Fruit fly (Drosophila melanogaster) whole organism, prepupa: ENCODE measurements around the gene Hasp.

Source experiments
- Blimp-1 ChIP-seq: fragments of 200-800 bp; sonication (Bioruptor generic); optimal IDR thresholded peaks from 3 replicates; lab custom pipeline; 2017; ENCODE audit warnings: missing biosample characterization, missing genetic modification characterization, mild to moderate bottlenecking, moderate library complexity, missing genetic modification reagents
- CG10631 ChIP-seq: fragments of 200-800 bp; sonication (Bioruptor generic); optimal IDR thresholded peaks from 2 replicates; lab custom pipeline; 2016; ENCODE audit warnings: missing biosample characterization, missing genetic modification characterization
- CG10669 ChIP-seq: fragments of 200-800 bp; sonication (Bioruptor generic); optimal IDR thresholded peaks from 3 replicates; lab custom pipeline; 2018; ENCODE audit warnings: missing biosample characterization, mild to moderate bottlenecking, missing genetic modification characterization, moderate library complexity
- CG11294 ChIP-seq: fragments of 200-800 bp; sonication (Bioruptor generic); IDR thresholded peaks from 2 replicates; pipeline ENCODE4 v1.3.6; 2022; ENCODE audit warnings: missing biosample characterization, missing genetic modification characterization
- CG11762 ChIP-seq: fragments of 200-800 bp; sonication (Bioruptor generic); optimal IDR thresholded peaks from 3 replicates; lab custom pipeline; 2016; ENCODE audit warnings: missing biosample characterization, missing genetic modification characterization; ENCODE audit not compliant: insufficient read depth
- CG11902 ChIP-seq: fragments of 200-800 bp; sonication (Bioruptor generic); optimal IDR thresholded peaks from 3 replicates; lab custom pipeline; 2016; ENCODE audit warnings: missing biosample characterization, missing genetic modification characterization
- CG15336 ChIP-seq: fragments of 200-800 bp; sonication (Bioruptor generic); IDR thresholded peaks from 2 replicates; pipeline ENCODE4 v1.3.6; 2022; ENCODE audit warnings: missing biosample characterization, missing genetic modification characterization
- CG1621 ChIP-seq: fragments of 200-800 bp; sonication (Bioruptor generic); optimal IDR thresholded peaks from 3 replicates; lab custom pipeline; 2018; ENCODE audit warnings: missing biosample characterization, mild to moderate bottlenecking, missing genetic modification characterization
- CG16779 ChIP-seq: fragments of 200-800 bp; sonication (Bioruptor generic); optimal IDR thresholded peaks from 3 replicates; lab custom pipeline; 2017; ENCODE audit warnings: missing biosample characterization, mild to moderate bottlenecking, missing genetic modification characterization
- CG3032 ChIP-seq: fragments of 200-800 bp; optimal IDR thresholded peaks from 2 replicates; lab custom pipeline; 2019; ENCODE audit warnings: missing biosample characterization, mild to moderate bottlenecking, missing genetic modification characterization, moderate library complexity
- CG32006 ChIP-seq: fragments of 200-800 bp; sonication (Bioruptor generic); optimal IDR thresholded peaks from 3 replicates; lab custom pipeline; 2017; ENCODE audit warnings: missing biosample characterization, mild to moderate bottlenecking, missing genetic modification characterization
- CG34406 ChIP-seq: fragments of 200-800 bp; sonication (Bioruptor generic); optimal IDR thresholded peaks from 3 replicates; lab custom pipeline; 2016; ENCODE audit warnings: missing biosample characterization, missing genetic modification characterization
- CG3919 ChIP-seq: fragments of 200-800 bp; sonication (Bioruptor generic); optimal IDR thresholded peaks from 3 replicates; lab custom pipeline; 2016; ENCODE audit warnings: missing biosample characterization, missing genetic modification characterization
- CG6163 ChIP-seq: fragments of 200-800 bp; sonication (Bioruptor generic); IDR thresholded peaks from 3 replicates; pipeline ENCODE4 v1.3.6; 2022; ENCODE audit warnings: missing biosample characterization, missing genetic modification characterization
- CG6276 ChIP-seq: fragments of 200-800 bp; sonication (Bioruptor generic); optimal IDR thresholded peaks from 2 replicates; lab custom pipeline; 2017; ENCODE audit warnings: missing biosample characterization, mild to moderate bottlenecking, missing genetic modification characterization
- CG6792 ChIP-seq: fragments of 200-800 bp; sonication (Bioruptor generic); optimal IDR thresholded peaks from 3 replicates; lab custom pipeline; 2016; ENCODE audit warnings: missing biosample characterization, missing genetic modification characterization
- CG6808 ChIP-seq: fragments of 200-800 bp; sonication (Bioruptor generic); optimal IDR thresholded peaks from 3 replicates; lab custom pipeline; 2017; ENCODE audit warnings: missing biosample characterization, missing genetic modification characterization, mild to moderate bottlenecking, moderate library complexity, missing genetic modification reagents
- CG6854 ChIP-seq: fragments of 200-800 bp; sonication (Bioruptor generic); optimal IDR thresholded peaks from 2 replicates; lab custom pipeline; 2017; ENCODE audit warnings: missing biosample characterization, mild to moderate bottlenecking, missing genetic modification characterization
- CG7368 ChIP-seq: fragments of 200-800 bp; sonication (Bioruptor generic); optimal IDR thresholded peaks from 3 replicates; lab custom pipeline; 2016; ENCODE audit warnings: missing biosample characterization, missing genetic modification characterization
- CG8319 ChIP-seq: fragments of 200-800 bp; sonication (Bioruptor generic); optimal IDR thresholded peaks from 3 replicates; lab custom pipeline; 2016; ENCODE audit warnings: missing biosample characterization, missing genetic modification characterization
- CG8632 ChIP-seq: fragments of 200-800 bp; sonication (Bioruptor generic); optimal IDR thresholded peaks from 3 replicates; lab custom pipeline; 2016; ENCODE audit warnings: missing biosample characterization, missing genetic modification characterization
- CG9139 ChIP-seq: fragments of 200-800 bp; sonication (Bioruptor generic); optimal IDR thresholded peaks from 3 replicates; lab custom pipeline; 2017; ENCODE audit warnings: missing biosample characterization, mild to moderate bottlenecking, missing genetic modification characterization
- Eip75B ChIP-seq: fragments of 200-800 bp; sonication (Bioruptor generic); optimal IDR thresholded peaks from 3 replicates; lab custom pipeline; 2016; ENCODE audit warnings: missing biosample characterization, missing genetic modification characterization
- Eip78C ChIP-seq: fragments of 200-800 bp; sonication (Bioruptor generic); peaks from one replicate; lab custom pipeline; 2016; ENCODE audit warnings: missing biosample characterization, missing genetic modification characterization
- Eip93F ChIP-seq: fragments of 200-800 bp; sonication (Bioruptor generic); optimal IDR thresholded peaks from 2 replicates; lab custom pipeline; 2016; ENCODE audit warnings: missing biosample characterization, mild to moderate bottlenecking, missing genetic modification characterization
- Ets21C ChIP-seq: fragments of 200-800 bp; sonication (Bioruptor generic); optimal IDR thresholded peaks from 3 replicates; lab custom pipeline; 2016; ENCODE audit warnings: missing biosample characterization, missing genetic modification characterization
- Ets96B ChIP-seq: fragments of 200-800 bp; optimal IDR thresholded peaks from 2 replicates; lab custom pipeline; 2019; ENCODE audit warnings: missing biosample characterization, mild to moderate bottlenecking, missing genetic modification characterization, moderate library complexity
- Hr38 ChIP-seq: sonication (Bioruptor generic); optimal IDR thresholded peaks from 2 replicates; lab custom pipeline; 2016; ENCODE audit warnings: missing biosample characterization, missing genetic modification characterization
- Hr39 ChIP-seq: fragments of 200-800 bp; sonication (Bioruptor generic); optimal IDR thresholded peaks from 2 replicates; lab custom pipeline; 2016; ENCODE audit warnings: missing biosample characterization, missing genetic modification characterization
- Hr4 ChIP-seq: fragments of 200-800 bp; sonication (Bioruptor generic); optimal IDR thresholded peaks from 3 replicates; lab custom pipeline; 2016; ENCODE audit warnings: missing biosample characterization, missing genetic modification characterization
- Lpt ChIP-seq: fragments of 200-800 bp; sonication (Bioruptor generic); optimal IDR thresholded peaks from 3 replicates; lab custom pipeline; 2016; ENCODE audit warnings: missing biosample characterization, missing genetic modification characterization
- Met ChIP-seq: fragments of 200-800 bp; sonication (Bioruptor generic); optimal IDR thresholded peaks from 3 replicates; lab custom pipeline; 2016; ENCODE audit warnings: missing biosample characterization, missing genetic modification characterization
- OdsH ChIP-seq: fragments of 200-800 bp; sonication (Bioruptor generic); optimal IDR thresholded peaks from 3 replicates; lab custom pipeline; 2016; ENCODE audit warnings: missing biosample characterization, missing genetic modification characterization
- Smox ChIP-seq: fragments of 200-800 bp; sonication (Bioruptor generic); optimal IDR thresholded peaks from 3 replicates; lab custom pipeline; 2016; ENCODE audit warnings: missing biosample characterization, missing genetic modification characterization
- Sox102F ChIP-seq: fragments of 200-800 bp; sonication (Bioruptor generic); optimal IDR thresholded peaks from 2 replicates; lab custom pipeline; 2016; ENCODE audit warnings: missing biosample characterization, mild to moderate bottlenecking, missing genetic modification characterization
- Sox14 ChIP-seq: fragments of 200-800 bp; sonication (Bioruptor generic); optimal IDR thresholded peaks from 3 replicates; lab custom pipeline; 2016; ENCODE audit warnings: missing biosample characterization, missing genetic modification characterization
- Sox15 ChIP-seq: fragments of 200-800 bp; sonication (Bioruptor generic); optimal IDR thresholded peaks from 3 replicates; lab custom pipeline; 2016; ENCODE audit warnings: missing biosample characterization, missing genetic modification characterization
- acj6 ChIP-seq: fragments of 200-800 bp; sonication (Bioruptor generic); optimal IDR thresholded peaks from 3 replicates; lab custom pipeline; 2016; ENCODE audit warnings: missing biosample characterization, missing genetic modification characterization
- cyc ChIP-seq: fragments of 200-800 bp; sonication (Bioruptor generic); optimal IDR thresholded peaks from 3 replicates; lab custom pipeline; 2016; ENCODE audit warnings: missing biosample characterization, missing genetic modification characterization
- dac ChIP-seq: fragments of 200-800 bp; sonication (Bioruptor generic); optimal IDR thresholded peaks from 2 replicates; lab custom pipeline; 2017; ENCODE audit warnings: missing biosample characterization, mild to moderate bottlenecking, missing genetic modification characterization
- dsx ChIP-seq: fragments of 200-800 bp; optimal IDR thresholded peaks from 3 replicates; lab custom pipeline; 2019; ENCODE audit warnings: missing biosample characterization, mild to moderate bottlenecking, missing genetic modification characterization, moderate library complexity; ENCODE audit not compliant: poor library complexity, severe bottlenecking
- esn ChIP-seq: fragments of 200-800 bp; sonication (Bioruptor generic); optimal IDR thresholded peaks from 2 replicates; lab custom pipeline; 2016; ENCODE audit warnings: missing biosample characterization, mild to moderate bottlenecking, missing genetic modification characterization, moderate library complexity
- fd85E ChIP-seq: fragments of 200-800 bp; sonication (Bioruptor generic); optimal IDR thresholded peaks from 3 replicates; lab custom pipeline; 2016; ENCODE audit warnings: missing biosample characterization, missing genetic modification characterization
- lz ChIP-seq: fragments of 200-800 bp; sonication (Bioruptor generic); optimal IDR thresholded peaks from 3 replicates; lab custom pipeline; 2016; ENCODE audit warnings: missing biosample characterization, missing genetic modification characterization
- net ChIP-seq: fragments of 200-800 bp; sonication (Bioruptor generic); optimal IDR thresholded peaks from 3 replicates; lab custom pipeline; 2016; ENCODE audit warnings: missing biosample characterization, missing genetic modification characterization
- pdm3 ChIP-seq: fragments of 200-800 bp; sonication (Bioruptor generic); optimal IDR thresholded peaks from 3 replicates; lab custom pipeline; 2016; ENCODE audit warnings: missing biosample characterization, missing genetic modification characterization
- salr ChIP-seq, 2 experiments: fragments of 200-800 bp; sonication (Bioruptor generic); optimal IDR thresholded peaks; 3 replicates each; lab custom pipeline; 2016 to 2018; ENCODE audit warnings: missing biosample characterization in 2 of 2, missing genetic modification characterization in 2 of 2, mild to moderate bottlenecking in 1 of 2
- spab ChIP-seq: fragments of 200-800 bp; sonication (Bioruptor generic); optimal IDR thresholded peaks from 2 replicates; lab custom pipeline; 2017; ENCODE audit warnings: missing biosample characterization, mild to moderate bottlenecking, missing genetic modification characterization, missing genetic modification reagents
- ss ChIP-seq, 2 experiments: fragments of 200-800 bp; sonication (Bioruptor generic); optimal IDR thresholded peaks; 2 replicates in 1 of 2; 3 replicates in 1 of 2; lab custom pipeline; 2017 to 2018; ENCODE audit warnings: mild to moderate bottlenecking in 2 of 2, missing biosample characterization in 2 of 2, missing genetic modification characterization in 2 of 2, moderate library complexity in 1 of 2
- svp ChIP-seq: fragments of 200-800 bp; sonication (Bioruptor generic); peaks from one replicate; lab custom pipeline; 2016; ENCODE audit warnings: missing biosample characterization, missing genetic modification characterization
- topi ChIP-seq: fragments of 200-800 bp; sonication (Bioruptor generic); optimal IDR thresholded peaks from 3 replicates; lab custom pipeline; 2016; ENCODE audit warnings: missing biosample characterization, missing genetic modification characterization
- vri ChIP-seq: fragments of 200-800 bp; sonication (Bioruptor generic); optimal IDR thresholded peaks from 3 replicates; lab custom pipeline; 2016; ENCODE audit warnings: missing biosample characterization, mild to moderate bottlenecking, missing genetic modification characterization

The Hasp gene

dm6 chr2L:19517154-19517814, at the start of gene Hasp:
Gene Hasp, minus strand, starts transcription at chr2L:19517204.
- TF ChIP-seq ss (GFP tag; optimal IDR thresholded peaks at IDR 0.05; lab: Kevin White, UChicago), result no peak
- TF ChIP-seq Eip78C (GFP tag; lab: Kevin White, UChicago), result no peak
- TF ChIP-seq Hr39 (GFP tag; lab: Kevin White, UChicago), result peak; percentile 19
- TF ChIP-seq CG6792, result no peak
- no peak for TF ChIP-seq dac (GFP tag; lab: Kevin White, UChicago)
- no peak for TF ChIP-seq cyc
- no peak for TF ChIP-seq vri
- TF ChIP-seq net (GFP tag; lab: Kevin White, UChicago), result no peak
- no peak for TF ChIP-seq CG11762 (GFP tag; lab: Kevin White, UChicago)
- TF ChIP-seq OdsH (GFP tag; lab: Kevin White, UChicago), result no peak
- TF ChIP-seq lz (GFP tag; lab: Kevin White, UChicago), result no peak
- no peak for TF ChIP-seq dsx (GFP tag; lab: Kevin White, UChicago)
- peak; percentile 17 for TF ChIP-seq CG34406
- TF ChIP-seq Sox102F (GFP tag; lab: Kevin White, UChicago), result peak; percentile 30
- TF ChIP-seq salr (GFP tag; optimal IDR thresholded peaks at IDR 0.05; lab: Kevin White, UChicago), result no peak
- TF ChIP-seq acj6 (GFP tag; lab: Kevin White, UChicago), result peak; percentile 19
- TF ChIP-seq CG6808, result no peak
- peak; percentile 41 for TF ChIP-seq CG15336 (GFP tag; lab: Robert Waterston, UW)
- no peak for TF ChIP-seq CG9139
- no peak for TF ChIP-seq CG11902 (GFP tag; lab: Kevin White, UChicago)
- TF ChIP-seq CG16779 (tag; lab: Kevin White, UChicago), result no peak
- TF ChIP-seq CG3032 (tag; lab: Kevin White, UChicago), result no peak
- no peak for TF ChIP-seq Eip93F (GFP tag; lab: Kevin White, UChicago)
- TF ChIP-seq Eip75B, result no peak
- no peak for TF ChIP-seq CG11294 (GFP tag; lab: Robert Waterston, UW)
- TF ChIP-seq Smox (GFP tag; lab: Kevin White, UChicago), result peak; percentile 3
- no peak for TF ChIP-seq Lpt (GFP tag; lab: Kevin White, UChicago)
- TF ChIP-seq Ets96B (tag; lab: Kevin White, UChicago), result no peak
- TF ChIP-seq Sox15 (GFP tag; lab: Kevin White, UChicago), result no peak
- no peak for TF ChIP-seq Hr38 (GFP tag; lab: Kevin White, UChicago)
- no peak for TF ChIP-seq CG10669
- TF ChIP-seq Met (GFP tag; lab: Kevin White, UChicago), result peak; percentile 19
- TF ChIP-seq CG10631 (GFP tag; lab: Kevin White, UChicago), result no peak
- TF ChIP-seq CG6854 (GFP tag; lab: Kevin White, UChicago), result no peak
- peak; percentile 46 for TF ChIP-seq esn
- TF ChIP-seq Hr4, result peak; percentile 23
- TF ChIP-seq CG32006 (GFP tag; lab: Kevin White, UChicago), result no peak
- no peak for TF ChIP-seq Ets21C (GFP tag; lab: Kevin White, UChicago)
- peak; percentile 42 for TF ChIP-seq svp (GFP tag; lab: Kevin White, UChicago)
- TF ChIP-seq Sox14 (GFP tag; lab: Kevin White, UChicago), result no peak
- no peak for TF ChIP-seq CG6163 (GFP tag; lab: Robert Waterston, UW)
- no peak for TF ChIP-seq CG8632 (GFP tag; lab: Kevin White, UChicago)
- no peak for TF ChIP-seq CG6276 (GFP tag; lab: Kevin White, UChicago)
- no peak for TF ChIP-seq CG8319 (GFP tag; lab: Kevin White, UChicago)
- TF ChIP-seq CG7368 (GFP tag; lab: Kevin White, UChicago), result no peak
- TF ChIP-seq pdm3, result peak; percentile 17
- TF ChIP-seq Blimp-1, result no peak
- TF ChIP-seq topi, result peak; percentile 17
- peak; percentile 36 for TF ChIP-seq CG3919 (GFP tag; lab: Kevin White, UChicago)
- TF ChIP-seq CG1621 (tag; lab: Kevin White, UChicago), result no peak
- no peak for TF ChIP-seq spab
- no peak for TF ChIP-seq fd85E
